Worm (Caenorhabditis elegans) whole organism, L1 larva: ENCODE measurements around the gene ZK1307.3.

Experiments used
- egl-27 ChIP-seq, 2 experiments: fragments of 150-350 bp in 1 of 2; sonication (generic microtip); optimal IDR thresholded peaks; 3 replicates each; lab custom pipeline; 2017 to 2018; ENCODE audit warnings: missing biosample characterization in 2 of 2, missing genetic modification characterization in 2 of 2, missing genetic modification reagents in 2 of 2
- elt-2 ChIP-seq: sonication (generic microtip); optimal IDR thresholded peaks from 2 replicates; lab custom pipeline; 2016; ENCODE audit warnings: missing genetic modification characterization, mild to moderate bottlenecking, inconsistent platforms, missing compliant biosample characterization, missing genetic modification reagents
- fos-1 ChIP-seq: fragments of 150-350 bp; optimal IDR thresholded peaks from 2 replicates; lab custom pipeline; 2014; ENCODE audit warnings: missing biosample characterization, missing genetic modification characterization
- lsy-2 ChIP-seq, 2 experiments: fragments of 150-350 bp; optimal IDR thresholded peaks; 2 replicates each; lab custom pipeline; 2014; ENCODE audit warnings: missing biosample characterization in 2 of 2, missing genetic modification characterization in 2 of 2
- nhr-237 ChIP-seq: fragments of 150-350 bp; optimal IDR thresholded peaks from 2 replicates; lab custom pipeline; 2014; ENCODE audit warnings: missing biosample characterization, missing genetic modification characterization
- nhr-28 ChIP-seq: fragments of 150-350 bp; optimal IDR thresholded peaks from 2 replicates; lab custom pipeline; 2014; ENCODE audit warnings: missing biosample characterization, missing genetic modification characterization
- nhr-76 ChIP-seq: sonication (generic microtip); optimal IDR thresholded peaks from 2 replicates; lab custom pipeline; 2017; ENCODE audit warnings: missing biosample characterization, missing genetic modification characterization
- sox-4 ChIP-seq: sonication (generic microtip); optimal IDR thresholded peaks from 2 replicates; lab custom pipeline; 2016; ENCODE audit warnings: missing genetic modification characterization, missing compliant biosample characterization
- tbx-2 ChIP-seq: sonication (generic microtip); optimal IDR thresholded peaks from 2 replicates; lab custom pipeline; 2016; ENCODE audit warnings: missing genetic modification characterization, missing compliant biosample characterization
- unc-30 ChIP-seq: sonication (generic microtip); optimal IDR thresholded peaks from 2 replicates; lab custom pipeline; 2017; ENCODE audit warnings: missing biosample characterization, missing genetic modification characterization
- unc-62 ChIP-seq: fragments of 150-350 bp; optimal IDR thresholded peaks from 2 replicates; lab custom pipeline; 2014; ENCODE audit warnings: missing biosample characterization, missing genetic modification reagents, missing genetic modification characterization
- unc-86 ChIP-seq: sonication (generic microtip); optimal IDR thresholded peaks from 2 replicates; lab custom pipeline; 2016; ENCODE audit warnings: missing genetic modification characterization, missing compliant biosample characterization
- ztf-11 ChIP-seq, 2 experiments: sonication (generic microtip); optimal IDR thresholded peaks; 2 replicates each; lab custom pipeline; 2016 to 2017; ENCODE audit warnings: missing genetic modification characterization in 2 of 2, missing biosample characterization in 1 of 2, missing compliant biosample characterization in 1 of 2

ce11 chrII:9644940-9645634 is 7.7 kb downstream of the ZK1307.3 start:
- TF ChIP-seq sox-4 (tag; lab: Kevin White, UChicago) (no peak), elt-2 (tag; lab: Kevin White, UChicago) (no peak), tbx-2 (tag; lab: Kevin White, UChicago) (no peak), nhr-28 (tag; lab: Kevin White, UChicago) (no peak), unc-30 (tag; lab: Kevin White, UChicago) (no peak), nhr-76 (no peak), fos-1 (tag; lab: Kevin White, UChicago) (no peak), nhr-237 (tag; lab: Kevin White, UChicago) (no peak), unc-86 (tag; lab: Kevin White, UChicago) (no peak), lsy-2 (tag; optimal IDR thresholded peaks at IDR 0.05; lab: Kevin White, UChicago) (no peak), unc-62 (GFP tag; lab: Kevin White, UChicago) (no peak), egl-27 (tag; optimal IDR thresholded peaks at IDR 0.05; lab: Kevin White, UChicago) (no peak), ztf-11 (tag; optimal IDR thresholded peaks at IDR 0.05; lab: Kevin White, UChicago) (no peak)
